Fruit fly (Drosophila melanogaster): ENCODE measurements around the gene CG15741.

CG15741 gene

dm6 chrX:11812828-11813227 is 25.0 kb downstream of the CG15741 start:
- no peak for TF ChIP-seq CrebA (GFP tag; optimal IDR thresholded peaks at IDR 0.05; ENCODE audit: borderline replicate concordance)
- no peak for TF ChIP-seq lola (GFP tag; optimal IDR thresholded peaks at IDR 0.05)
- TF ChIP-seq Dfd (GFP tag; optimal IDR thresholded peaks at IDR 0.05) = no peak
- TF ChIP-seq Vsx2 (GFP tag; optimal IDR thresholded peaks at IDR 0.05; ENCODE audit: partially characterized antibody) = no peak
- no peak for TF ChIP-seq Mio (GFP tag; optimal IDR thresholded peaks at IDR 0.05)
- TF ChIP-seq dl (GFP tag; optimal IDR thresholded peaks at IDR 0.05; ENCODE audit: insufficient read depth in 1 of 2, partially characterized antibody in 2 of 2) = no peak
- TF ChIP-seq fru (GFP tag; optimal IDR thresholded peaks at IDR 0.05) = no peak
- no peak for TF ChIP-seq sage (GFP tag; optimal IDR thresholded peaks at IDR 0.05)
- TF ChIP-seq Hnf4 (GFP tag; optimal IDR thresholded peaks at IDR 0.05) = peak; percentile 36
- TF ChIP-seq Hr83 (GFP tag; optimal IDR thresholded peaks at IDR 0.05; ENCODE audit: poor library complexity, severe bottlenecking) = peak; percentile 31
- TF ChIP-seq GATAd (GFP tag; optimal IDR thresholded peaks at IDR 0.05) = no peak
- TF ChIP-seq Rel (GFP tag; optimal IDR thresholded peaks at IDR 0.05) = no peak
- TF ChIP-seq Rel (tag; optimal IDR thresholded peaks at IDR 0.05) = no peak
- TF ChIP-seq h (GFP tag; optimal IDR thresholded peaks at IDR 0.05) = peak; percentile 33
- no peak for TF ChIP-seq rgr (GFP tag; optimal IDR thresholded peaks at IDR 0.05)
- TF ChIP-seq N (GFP tag; optimal IDR thresholded peaks at IDR 0.05) = no peak
- TF ChIP-seq brk (GFP tag; optimal IDR thresholded peaks at IDR 0.05) = no peak
- TF ChIP-seq Sp1 (GFP tag; optimal IDR thresholded peaks at IDR 0.05) = peak; percentile 40

- TF ChIP-seq Dfd (GFP tag; optimal IDR thresholded peaks at IDR 0.05) = no peak
- peak; percentile 17 for TF ChIP-seq fru (GFP tag; optimal IDR thresholded peaks at IDR 0.05)
- TF ChIP-seq psq (GFP tag; optimal IDR thresholded peaks at IDR 0.05) = peak; percentile 56
- TF ChIP-seq dmrt93B (GFP tag; optimal IDR thresholded peaks at IDR 0.05) = no peak
- no peak for TF ChIP-seq tai (GFP tag; optimal IDR thresholded peaks at IDR 0.05)
- TF ChIP-seq Rel (GFP tag; optimal IDR thresholded peaks at IDR 0.05) = peak; percentile 5
- peak; percentile 22 for TF ChIP-seq Rel (tag; optimal IDR thresholded peaks at IDR 0.05)
- no peak for TF ChIP-seq CG32264 (GFP tag; optimal IDR thresholded peaks at IDR 0.05)
- TF ChIP-seq br (GFP tag; optimal IDR thresholded peaks at IDR 0.05) = peak; percentile 22
- peak; percentile 58 to 78 for TF ChIP-seq dl (GFP tag; optimal IDR thresholded peaks at IDR 0.05; ENCODE audit: insufficient read depth in 1 of 2, partially characterized antibody in 2 of 2)
- no peak for TF ChIP-seq Mio (GFP tag; optimal IDR thresholded peaks at IDR 0.05)
- no peak for TF ChIP-seq Vsx2 (GFP tag; optimal IDR thresholded peaks at IDR 0.05; ENCODE audit: partially characterized antibody)
- peak; percentile 24 for TF ChIP-seq brk (GFP tag; optimal IDR thresholded peaks at IDR 0.05)
- peak; percentile 41 for TF ChIP-seq OdsH (GFP tag; optimal IDR thresholded peaks at IDR 0.05)
- TF ChIP-seq CG9705 (GFP tag; optimal IDR thresholded peaks at IDR 0.05) = no peak
- peak in 1 of 2 experiments; percentile 32 for TF ChIP-seq foxo (GFP tag; optimal IDR thresholded peaks at IDR 0.05)
- TF ChIP-seq Abd-B (GFP tag; optimal IDR thresholded peaks at IDR 0.05) = no peak
- no peak for TF ChIP-seq usp (GFP tag; optimal IDR thresholded peaks at IDR 0.05)
- peak; percentile 13 for TF ChIP-seq h (GFP tag; optimal IDR thresholded peaks at IDR 0.05)
- TF ChIP-seq sv (GFP tag; optimal IDR thresholded peaks at IDR 0.05) = no peak
- TF ChIP-seq woc (GFP tag; optimal IDR thresholded peaks at IDR 0.05) = no peak
- no peak for TF ChIP-seq sage (GFP tag; optimal IDR thresholded peaks at IDR 0.05)
- TF ChIP-seq rgr (GFP tag; optimal IDR thresholded peaks at IDR 0.05) = peak; percentile 26
- TF ChIP-seq Jra (GFP tag; optimal IDR thresholded peaks at IDR 0.05) = no peak
- TF ChIP-seq Hr83 (GFP tag; optimal IDR thresholded peaks at IDR 0.05; ENCODE audit: poor library complexity, severe bottlenecking) = peak; percentile 41
- peak; percentile 61 for TF ChIP-seq Hnf4 (GFP tag; optimal IDR thresholded peaks at IDR 0.05)
- TF ChIP-seq HLH106 (tag; optimal IDR thresholded peaks at IDR 0.05) = peak; percentile 52
- TF ChIP-seq pan (optimal IDR thresholded peaks at IDR 0.05) = no peak
- TF ChIP-seq N (GFP tag; optimal IDR thresholded peaks at IDR 0.05) = no peak
- TF ChIP-seq Hr78 (GFP tag; optimal IDR thresholded peaks at IDR 0.05) = no peak
- peak; percentile 72 for TF ChIP-seq CrebA (GFP tag; optimal IDR thresholded peaks at IDR 0.05; ENCODE audit: borderline replicate concordance)
- no peak for TF ChIP-seq ey (GFP tag; optimal IDR thresholded peaks at IDR 0.05)
- TF ChIP-seq Sp1 (GFP tag; optimal IDR thresholded peaks at IDR 0.05) = peak; percentile 46
- TF ChIP-seq lola (GFP tag; optimal IDR thresholded peaks at IDR 0.05) = no peak
- no peak for TF ChIP-seq Myc (optimal IDR thresholded peaks at IDR 0.05)
- TF ChIP-seq jim (GFP tag; optimal IDR thresholded peaks at IDR 0.05) = no peak
- TF ChIP-seq GATAd (GFP tag; optimal IDR thresholded peaks at IDR 0.05) = no peak
- TF ChIP-seq Dif (GFP tag; optimal IDR thresholded peaks at IDR 0.05; ENCODE audit: partially characterized antibody) = peak; percentile 93
- no peak for TF ChIP-seq dsf (GFP tag; optimal IDR thresholded peaks at IDR 0.05; ENCODE audit: borderline replicate concordance)
Observed at dm6 chrX:11806867-11807747, 30.7 kb downstream of the CG15741 start, which contains the start of gene Hsc70-3. TSS of gene Hsc70-3 (minus strand) at chrX:11807117.

All from whole organism, wandering third instar larva.